Fruit fly (Drosophila melanogaster) whole organism, embryonic: ENCODE data around the gene CG43255.

Experiments used
- Blimp-1 ChIP-seq: fragments of 200-800 bp; sonication (Bioruptor generic); optimal IDR thresholded peaks from 3 replicates; lab custom pipeline; 2018; ENCODE audit warnings: missing biosample characterization, missing genetic modification characterization, mild to moderate bottlenecking, moderate library complexity, missing genetic modification reagents
- CG12104 ChIP-seq: fragments of 200-800 bp; sonication (Bioruptor generic); optimal IDR thresholded peaks from 3 replicates; lab custom pipeline; 2016; ENCODE audit warnings: missing biosample characterization, missing genetic modification characterization
- CG1233 ChIP-seq: fragments of 200-800 bp; sonication (Bioruptor generic); optimal IDR thresholded peaks from 4 replicates; lab custom pipeline; 2018; ENCODE audit warnings: missing biosample characterization, mild to moderate bottlenecking, missing genetic modification characterization
- CG12659 ChIP-seq: fragments of 200-800 bp; sonication (Bioruptor generic); optimal IDR thresholded peaks from 3 replicates; lab custom pipeline; 2017; ENCODE audit warnings: mild to moderate bottlenecking, missing biosample characterization, missing genetic modification reagents, missing genetic modification characterization
- CG12744 ChIP-seq: fragments of 200-800 bp; sonication (Bioruptor generic); optimal IDR thresholded peaks from 2 replicates; lab custom pipeline; 2016; ENCODE audit warnings: missing biosample characterization, missing genetic modification characterization
- CG12769 ChIP-seq: fragments of 200-800 bp; sonication (Bioruptor generic); optimal IDR thresholded peaks from 2 replicates; lab custom pipeline; 2019; ENCODE audit warnings: missing biosample characterization, mild to moderate bottlenecking, missing genetic modification characterization, moderate library complexity
- CG17328 ChIP-seq: fragments of 200-800 bp; sonication (Bioruptor generic); IDR thresholded peaks from 2 replicates; pipeline ENCODE4 v1.3.6; 2022; ENCODE audit warnings: missing biosample characterization, missing genetic modification characterization
- CG17359 ChIP-seq: fragments of 200-800 bp; sonication (Bioruptor generic); optimal IDR thresholded peaks from 3 replicates; lab custom pipeline; 2018; ENCODE audit warnings: missing biosample characterization, mild to moderate bottlenecking, missing genetic modification characterization, moderate library complexity
- CG2202 ChIP-seq: fragments of 200-800 bp; sonication (Bioruptor generic); optimal IDR thresholded peaks from 2 replicates; lab custom pipeline; 2018; ENCODE audit warnings: missing biosample characterization, mild to moderate bottlenecking, missing genetic modification characterization
- CG2678 ChIP-seq: fragments of 200-800 bp; sonication (Bioruptor generic); optimal IDR thresholded peaks from 3 replicates; lab custom pipeline; 2019; ENCODE audit warnings: missing biosample characterization, mild to moderate bottlenecking, missing genetic modification characterization, moderate library complexity
- CG34224 ChIP-seq: fragments of 200-800 bp; sonication (Bioruptor generic); IDR thresholded peaks from 3 replicates; pipeline ENCODE4 v1.3.6; 2022; ENCODE audit warnings: missing biosample characterization, missing genetic modification characterization; ENCODE audit not compliant: partially characterized antibody
- CG43689 ChIP-seq: fragments of 200-800 bp; sonication (Bioruptor generic); IDR thresholded peaks from 2 replicates; pipeline ENCODE4 v1.3.6; 2022; ENCODE audit warnings: missing biosample characterization, missing genetic modification characterization
- CG4424 ChIP-seq: fragments of 200-800 bp; sonication (Bioruptor generic); optimal IDR thresholded peaks from 3 replicates; lab custom pipeline; 2016; ENCODE audit warnings: missing biosample characterization, missing genetic modification characterization
- CG5180 ChIP-seq: fragments of 200-800 bp; sonication (Bioruptor generic); optimal IDR thresholded peaks from 3 replicates; lab custom pipeline; 2017; ENCODE audit warnings: missing biosample characterization, missing genetic modification characterization, mild to moderate bottlenecking, moderate library complexity, missing genetic modification reagents
- CG5953 ChIP-seq: fragments of 200-800 bp; sonication (Bioruptor generic); IDR thresholded peaks from 2 replicates; pipeline ENCODE4 v1.3.6; 2022; ENCODE audit warnings: missing biosample characterization, missing genetic modification characterization
- CG6254 ChIP-seq: fragments of 200-800 bp; sonication (Bioruptor generic); optimal IDR thresholded peaks from 3 replicates; lab custom pipeline; 2017; ENCODE audit warnings: mild to moderate bottlenecking, missing biosample characterization, missing genetic modification reagents, missing genetic modification characterization
- CG7372 ChIP-seq: fragments of 200-800 bp; sonication (Bioruptor generic); IDR thresholded peaks from 2 replicates; pipeline ENCODE4 v1.3.6; 2022; ENCODE audit warnings: missing biosample characterization, missing genetic modification characterization
- CG8281 ChIP-seq: fragments of 200-800 bp; sonication (Bioruptor generic); optimal IDR thresholded peaks from 2 replicates; lab custom pipeline; 2018; ENCODE audit warnings: missing biosample characterization, mild to moderate bottlenecking, missing genetic modification characterization, moderate library complexity
- CG8388 ChIP-seq: fragments of 200-800 bp; sonication (Bioruptor generic); optimal IDR thresholded peaks from 2 replicates; lab custom pipeline; 2019; ENCODE audit warnings: missing biosample characterization, mild to moderate bottlenecking, missing genetic modification characterization, moderate library complexity
- CG8924 ChIP-seq: fragments of 200-800 bp; optimal IDR thresholded peaks from 3 replicates; lab custom pipeline; 2019; ENCODE audit warnings: missing biosample characterization, mild to moderate bottlenecking, missing genetic modification characterization, moderate library complexity
- CG8944 ChIP-seq: fragments of 200-800 bp; sonication (Bioruptor generic); optimal IDR thresholded peaks from 3 replicates; lab custom pipeline; 2016; ENCODE audit warnings: missing biosample characterization, missing genetic modification characterization
- CG9817 ChIP-seq: fragments of 200-800 bp; sonication (Bioruptor generic); optimal IDR thresholded peaks from 2 replicates; lab custom pipeline; 2018; ENCODE audit warnings: missing biosample characterization, mild to moderate bottlenecking, missing genetic modification characterization, moderate library complexity
- CkIIα-i1 ChIP-seq: fragments of 200-800 bp; sonication (Bioruptor generic); IDR thresholded peaks from 2 replicates; pipeline ENCODE4 v1.3.6; 2022; ENCODE audit warnings: missing biosample characterization, missing genetic modification characterization
- CoRest ChIP-seq: fragments of 200-800 bp; sonication (Bioruptor generic); optimal IDR thresholded peaks from 3 replicates; lab custom pipeline; 2018; ENCODE audit warnings: missing biosample characterization, mild to moderate bottlenecking, missing genetic modification characterization, moderate library complexity
- HLH4C ChIP-seq: fragments of 200-800 bp; sonication (Bioruptor generic); IDR thresholded peaks from 3 replicates; pipeline ENCODE4 v1.3.6; 2022; ENCODE audit warnings: missing biosample characterization, missing genetic modification characterization; ENCODE audit not compliant: partially characterized antibody
- HLHmδ ChIP-seq: fragments of 200-800 bp; sonication (Bioruptor generic); optimal IDR thresholded peaks from 2 replicates; lab custom pipeline; 2018; ENCODE audit warnings: missing biosample characterization, mild to moderate bottlenecking, missing genetic modification characterization, moderate library complexity
- Lim3 ChIP-seq: fragments of 200-800 bp; sonication (Bioruptor generic); IDR thresholded peaks from 2 replicates; pipeline ENCODE4 v1.3.6; 2022; ENCODE audit warnings: missing biosample characterization, missing genetic modification characterization
- Max ChIP-seq: fragments of 200-800 bp; sonication (Bioruptor generic); optimal IDR thresholded peaks from 2 replicates; lab custom pipeline; 2016; ENCODE audit warnings: missing biosample characterization, mild to moderate bottlenecking, missing genetic modification characterization
- Med ChIP-seq: fragments of 200-800 bp; sonication (Bioruptor generic); peaks from one replicate; lab custom pipeline; 2016; ENCODE audit warnings: missing biosample characterization, missing genetic modification characterization, mild to moderate bottlenecking, inconsistent platforms, moderate library complexity
- Mes4 ChIP-seq: fragments of 200-800 bp; sonication (Bioruptor generic); optimal IDR thresholded peaks from 2 replicates; lab custom pipeline; 2016; ENCODE audit warnings: missing biosample characterization, missing genetic modification characterization
- Nf-YB ChIP-seq: fragments of 200-800 bp; sonication (Bioruptor generic); optimal IDR thresholded peaks from 3 replicates; lab custom pipeline; 2019; ENCODE audit warnings: missing biosample characterization, mild to moderate bottlenecking, missing genetic modification characterization, moderate library complexity
- Opbp ChIP-seq: fragments of 200-800 bp; sonication (Bioruptor generic); IDR thresholded peaks from 3 replicates; pipeline ENCODE4 v1.3.6; 2022; ENCODE audit warnings: missing biosample characterization, missing genetic modification characterization; ENCODE audit not compliant: partially characterized antibody
- Sry-β ChIP-seq: fragments of 200-800 bp; sonication (Bioruptor generic); optimal IDR thresholded peaks from 2 replicates; lab custom pipeline; 2018; ENCODE audit warnings: missing biosample characterization, mild to moderate bottlenecking, missing genetic modification characterization, moderate library complexity
- Xrp1 ChIP-seq: fragments of 200-800 bp; sonication (Bioruptor generic); IDR thresholded peaks from 2 replicates; pipeline ENCODE4 v1.3.6; 2022; ENCODE audit warnings: missing biosample characterization, missing genetic modification characterization
- ac ChIP-seq: fragments of 200-800 bp; sonication (Bioruptor generic); optimal IDR thresholded peaks from 3 replicates; lab custom pipeline; 2017; ENCODE audit warnings: missing biosample characterization, mild to moderate bottlenecking, missing genetic modification characterization
- aop ChIP-seq: fragments of 200-800 bp; sonication (Bioruptor generic); IDR thresholded peaks from 2 replicates; pipeline ENCODE4 v1.3.6; 2022; ENCODE audit warnings: missing biosample characterization, missing genetic modification characterization
- chif ChIP-seq, 2 experiments: fragments of 200-800 bp; sonication (Bioruptor generic); optimal IDR thresholded peaks; 3 replicates each; lab custom pipeline; 2016; ENCODE audit warnings: missing biosample characterization in 2 of 2, missing genetic modification characterization in 2 of 2
- fd3F ChIP-seq: fragments of 200-800 bp; sonication (Bioruptor generic); optimal IDR thresholded peaks from 2 replicates; lab custom pipeline; 2018; ENCODE audit warnings: missing biosample characterization, mild to moderate bottlenecking, missing genetic modification characterization, moderate library complexity
- h ChIP-seq: fragments of >200 bp; optimal IDR thresholded peaks from 2 replicates; lab custom pipeline; 2017
- jumu ChIP-seq: fragments of 200-800 bp; sonication (Bioruptor generic); optimal IDR thresholded peaks from 3 replicates; lab custom pipeline; 2016; ENCODE audit warnings: missing biosample characterization, missing genetic modification characterization
- lola ChIP-seq, 3 experiments: fragments of >200 bp in 2 of 3; fragments of 200-800 bp in 1 of 3; sonication (Bioruptor generic) in 1 of 3; optimal IDR thresholded peaks; 2 replicates each; lab custom pipeline; 2017 to 2019; ENCODE audit warnings: missing biosample characterization in 3 of 3, missing genetic modification characterization in 3 of 3, mild to moderate bottlenecking in 1 of 3, moderate library complexity in 1 of 3
- nmo ChIP-seq: fragments of 200-800 bp; sonication (Bioruptor generic); optimal IDR thresholded peaks from 2 replicates; lab custom pipeline; 2018; ENCODE audit warnings: missing biosample characterization, mild to moderate bottlenecking, missing genetic modification characterization, moderate library complexity
- odd ChIP-seq: fragments of 200-800 bp; sonication (Bioruptor generic); optimal IDR thresholded peaks from 2 replicates; lab custom pipeline; 2017; ENCODE audit warnings: missing biosample characterization, mild to moderate bottlenecking, missing genetic modification characterization
- org-1 ChIP-seq: fragments of 200-800 bp; sonication (Bioruptor generic); optimal IDR thresholded peaks from 2 replicates; lab custom pipeline; 2017; ENCODE audit warnings: missing biosample characterization, missing genetic modification characterization
- p53 ChIP-seq: fragments of 200-800 bp; sonication (Bioruptor generic); optimal IDR thresholded peaks from 2 replicates; lab custom pipeline; 2016; ENCODE audit warnings: missing biosample characterization, missing genetic modification characterization
- pita ChIP-seq: fragments of 200-800 bp; sonication (Bioruptor generic); optimal IDR thresholded peaks from 2 replicates; lab custom pipeline; 2017; ENCODE audit warnings: missing biosample characterization, mild to moderate bottlenecking, missing genetic modification characterization
- sd ChIP-seq: fragments of 200-800 bp; sonication (Bioruptor generic); optimal IDR thresholded peaks from 3 replicates; lab custom pipeline; 2018; ENCODE audit warnings: missing biosample characterization, mild to moderate bottlenecking, missing genetic modification characterization, moderate library complexity
- seq ChIP-seq: fragments of 200-800 bp; sonication (Bioruptor generic); IDR thresholded peaks from 2 replicates; pipeline ENCODE4 v1.3.6; 2022; ENCODE audit warnings: missing biosample characterization, missing genetic modification characterization
- toy ChIP-seq: fragments of 200-800 bp; sonication (Bioruptor generic); IDR thresholded peaks from 2 replicates; pipeline ENCODE4 v1.3.6; 2022; ENCODE audit warnings: missing biosample characterization, missing genetic modification characterization

Gene CG43255

dm6 chrX:8878967-8879554, 44.7 kb upstream of the CG43255 start (continued):
- peak; percentile 39; the same call in 1 of the 2 replicates for TF ChIP-seq aop
- TF ChIP-seq CG34224 (GFP tag; lab: Robert Waterston, UW) = no peak
- no peak for TF ChIP-seq CG12744 (GFP tag; lab: Kevin White, UChicago)
- TF ChIP-seq jumu = no peak
- TF ChIP-seq ac (GFP tag; lab: Kevin White, UChicago) = peak; percentile 10
- no peak for TF ChIP-seq Opbp (GFP tag; lab: Robert Waterston, UW)
- TF ChIP-seq fd3F (GFP tag; lab: Kevin White, UChicago) = peak; percentile 75
- TF ChIP-seq seq (GFP tag; lab: Robert Waterston, UW) = peak; percentile 88
- peak; percentile 51 for TF ChIP-seq CG5180 (GFP tag; lab: Kevin White, UChicago)
- peak; percentile 66 for TF ChIP-seq CG12769 (tag; lab: Kevin White, UChicago)
- peak; percentile 72 for TF ChIP-seq CG2202
- TF ChIP-seq CG12659 (GFP tag; lab: Kevin White, UChicago) = peak; percentile 82
- no peak for TF ChIP-seq p53 (GFP tag; lab: Kevin White, UChicago)
- TF ChIP-seq CG9817 (tag; lab: Kevin White, UChicago) = peak; percentile 73
- TF ChIP-seq CG17359 (tag; lab: Kevin White, UChicago) = peak; percentile 87
- TF ChIP-seq CG43689 = peak; percentile 77
- TF ChIP-seq Nf-YB (GFP tag; lab: Kevin White, UChicago) = peak; percentile 65
- TF ChIP-seq CG6254 = peak; percentile 85
- peak; percentile 69 for TF ChIP-seq org-1 (GFP tag; lab: Kevin White, UChicago)
- no peak for TF ChIP-seq h
- peak; percentile 88 for TF ChIP-seq CG2678
- TF ChIP-seq CG8281 = peak; percentile 68
- TF ChIP-seq Xrp1 (GFP tag; lab: Robert Waterston, UW) = peak; percentile 92
- peak; percentile 84 for TF ChIP-seq CG8388 (GFP tag; lab: Kevin White, UChicago)
- no peak for TF ChIP-seq Mes4 (GFP tag; lab: Kevin White, UChicago)
- peak; percentile 87 for TF ChIP-seq Med (GFP tag; lab: Kevin White, UChicago)
- peak; percentile 94 for TF ChIP-seq CG17328 (GFP tag; lab: Robert Waterston, UW)
- peak in 1 of 2 experiments; percentile 29 for TF ChIP-seq chif (GFP tag; optimal IDR thresholded peaks at IDR 0.05; lab: Kevin White, UChicago)
- TF ChIP-seq Blimp-1 = peak; percentile 83
- TF ChIP-seq CkIIα-i1 = peak; percentile 4; the same call in 1 of the 2 replicates
- peak; percentile 84 for TF ChIP-seq CoRest (tag; lab: Kevin White, UChicago)
- TF ChIP-seq nmo = peak; percentile 88
- TF ChIP-seq toy (GFP tag; lab: Robert Waterston, UW) = peak; percentile 68
- peak; percentile 79 for TF ChIP-seq CG7372 (GFP tag; lab: Robert Waterston, UW)
- TF ChIP-seq odd = peak; percentile 70
- peak; percentile 65; the same call in 1 of the 2 replicates for TF ChIP-seq Lim3 (GFP tag; lab: Robert Waterston, UW)
- no peak for TF ChIP-seq Sry-β
- TF ChIP-seq CG8924 = peak; percentile 88
- TF ChIP-seq CG1233 (GFP tag; lab: Kevin White, UChicago) = peak; percentile 67
- peak; percentile 63 for TF ChIP-seq CG12104 (GFP tag; lab: Kevin White, UChicago)
- peak; percentile 82 for TF ChIP-seq CG4424
- no peak for TF ChIP-seq HLH4C
- peak; percentile 65 for TF ChIP-seq Max (GFP tag; lab: Kevin White, UChicago)
- TF ChIP-seq lola (GFP tag; optimal IDR thresholded peaks at IDR 0.05; lab: Kevin White, UChicago) = peak in 1 of 3 experiments; percentile 73
- peak; percentile 78; the same call in 1 of the 2 replicates for TF ChIP-seq CG5953 (GFP tag; lab: Robert Waterston, UW)
- TF ChIP-seq CG8944 = no peak
- no peak for TF ChIP-seq HLHmδ (GFP tag; lab: Kevin White, UChicago)
- TF ChIP-seq sd (tag; lab: Kevin White, UChicago) = peak; percentile 66
- no peak for TF ChIP-seq pita (GFP tag; lab: Kevin White, UChicago)
